Fruit fly (Drosophila melanogaster): ENCODE measurements around the gene bap.

bap gene

DNA sequence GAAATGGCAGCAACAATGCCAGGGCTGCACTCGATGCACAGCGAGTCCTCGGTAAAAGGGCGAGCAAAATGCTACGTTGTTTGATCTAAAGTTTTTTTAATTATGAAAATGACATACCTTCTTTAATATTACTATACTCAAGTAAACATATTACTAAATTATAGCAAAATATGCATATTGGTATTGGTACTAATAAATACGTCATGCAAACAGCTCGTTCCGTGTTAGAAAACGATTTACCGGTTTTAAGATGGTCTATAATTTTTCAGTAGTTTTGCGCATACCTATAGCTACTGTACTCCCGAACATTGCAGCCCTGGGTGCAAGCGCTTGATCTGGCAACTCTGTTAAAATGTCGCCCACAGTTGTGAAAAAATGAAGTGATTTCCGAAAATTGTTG, 23.4 kb upstream of the bap start (continued):
- peak; percentile 95 for TF ChIP-seq CG6272 (GFP tag; IDR thresholded peaks at IDR 0.05)
- TF ChIP-seq nerfin-1 (tag; optimal IDR thresholded peaks at IDR 0.05): peak; percentile 95
- peak; percentile 79 for TF ChIP-seq CG1603 (tag; optimal IDR thresholded peaks at IDR 0.05)
- peak; percentile 89 for TF ChIP-seq CG12236 (GFP tag; optimal IDR thresholded peaks at IDR 0.05)
- TF ChIP-seq tna (GFP tag; IDR thresholded peaks at IDR 0.05; ENCODE audit: partially characterized antibody): no peak
- TF ChIP-seq CG3163 (GFP tag; optimal IDR thresholded peaks at IDR 0.05): peak; percentile 73
- TF ChIP-seq NFAT (GFP tag; IDR thresholded peaks at IDR 0.05): peak; percentile 89
- TF ChIP-seq ranshi (GFP tag; IDR thresholded peaks at IDR 0.05): peak; percentile 92
- peak; percentile 93 for TF ChIP-seq vvl (GFP tag; IDR thresholded peaks at IDR 0.05)
- no peak for TF ChIP-seq HLH4C (GFP tag; IDR thresholded peaks at IDR 0.05; ENCODE audit: partially characterized antibody)
- TF ChIP-seq ATbp (GFP tag; optimal IDR thresholded peaks at IDR 0.05): peak; percentile 87
- TF ChIP-seq CG17359 (tag; optimal IDR thresholded peaks at IDR 0.05): peak; percentile 91
- no peak for TF ChIP-seq sr (GFP tag; IDR thresholded peaks at IDR 0.05)
- peak; percentile 92 for TF ChIP-seq dm (GFP tag; optimal IDR thresholded peaks at IDR 0.05)
- TF ChIP-seq onecut (GFP tag; IDR thresholded peaks at IDR 0.05): peak; percentile 82
- TF ChIP-seq Ssrp (tag; optimal IDR thresholded peaks at IDR 0.05): peak; percentile 93
- no peak for TF ChIP-seq sna (GFP tag; IDR thresholded peaks at IDR 0.05; ENCODE audit: partially characterized antibody)
- TF ChIP-seq al (GFP tag; IDR thresholded peaks at IDR 0.05): peak; percentile 94
- peak; percentile 87 for TF ChIP-seq CG1529 (GFP tag; optimal IDR thresholded peaks at IDR 0.05)
- TF ChIP-seq NfI (GFP tag; optimal IDR thresholded peaks at IDR 0.05): peak; percentile 96
- peak; percentile 69 for TF ChIP-seq en (GFP tag; optimal IDR thresholded peaks at IDR 0.05)
- no peak for TF ChIP-seq cg (GFP tag; optimal IDR thresholded peaks at IDR 0.05)
- peak; percentile 91 for TF ChIP-seq CG17385 (GFP tag; optimal IDR thresholded peaks at IDR 0.05)
- TF ChIP-seq CG5180 (GFP tag; optimal IDR thresholded peaks at IDR 0.05): peak; percentile 81
- TF ChIP-seq yki (optimal IDR thresholded peaks at IDR 0.05): no peak
- TF ChIP-seq CG5245 (GFP tag; optimal IDR thresholded peaks at IDR 0.05): peak; percentile 92
- TF ChIP-seq ara (GFP tag; IDR thresholded peaks at IDR 0.05): peak; percentile 83
- peak; percentile 85 for TF ChIP-seq Rx (GFP tag; IDR thresholded peaks at IDR 0.05)
- TF ChIP-seq corto (GFP tag; optimal IDR thresholded peaks at IDR 0.05): peak; percentile 79
- TF ChIP-seq CG8944 (GFP tag; optimal IDR thresholded peaks at IDR 0.05): peak; percentile 93
- no peak for TF ChIP-seq nerfin-2 (GFP tag; IDR thresholded peaks at IDR 0.05; ENCODE audit: partially characterized antibody)
- peak; percentile 95 for TF ChIP-seq CG12942 (GFP tag; optimal IDR thresholded peaks at IDR 0.05)
- TF ChIP-seq Myb (GFP tag; optimal IDR thresholded peaks at IDR 0.05): peak; percentile 81
- TF ChIP-seq bab2 (GFP tag; optimal IDR thresholded peaks at IDR 0.05): peak; percentile 95
- no peak for TF ChIP-seq eve (GFP tag; optimal IDR thresholded peaks at IDR 0.05)
- TF ChIP-seq cwo (GFP tag; optimal IDR thresholded peaks at IDR 0.05): peak; percentile 89
- TF ChIP-seq Lhr (GFP tag; optimal IDR thresholded peaks at IDR 0.05): peak; percentile 74
- TF ChIP-seq Sox102F (GFP tag; optimal IDR thresholded peaks at IDR 0.05): no peak
- TF ChIP-seq seq (GFP tag; IDR thresholded peaks at IDR 0.05): peak; percentile 95
- no peak for TF ChIP-seq CG12071 (GFP tag; optimal IDR thresholded peaks at IDR 0.05)
- peak; percentile 94 for TF ChIP-seq sisA (GFP tag; IDR thresholded peaks at IDR 0.05)
- TF ChIP-seq HLH3B (GFP tag; IDR thresholded peaks at IDR 0.05): peak; percentile 87
- TF ChIP-seq CG11695 (GFP tag; IDR thresholded peaks at IDR 0.05): peak; percentile 92
- no peak for TF ChIP-seq pita (GFP tag; optimal IDR thresholded peaks at IDR 0.05)
- TF ChIP-seq aop (GFP tag; IDR thresholded peaks at IDR 0.05): no peak
- peak; percentile 98 for TF ChIP-seq Xbp1 (GFP tag; optimal IDR thresholded peaks at IDR 0.05)
- TF ChIP-seq sim (GFP tag; IDR thresholded peaks at IDR 0.05): peak; percentile 59; the same call in 1 of the 2 replicates
- peak; percentile 93 for TF ChIP-seq fd96Cb (tag; optimal IDR thresholded peaks at IDR 0.05)
- peak; percentile 85 for TF ChIP-seq disco-r (GFP tag; optimal IDR thresholded peaks at IDR 0.05)
- TF ChIP-seq knrl (GFP tag; IDR thresholded peaks at IDR 0.05; ENCODE audit: partially characterized antibody): 0 out of 3 replicates have a peak, but pooled peaks have one; percentile 40
- peak; percentile 98 for TF ChIP-seq CG9817 (tag; optimal IDR thresholded peaks at IDR 0.05)
